Worm (Caenorhabditis elegans): ENCODE data around the gene twk-16.

The twk-16 gene

DNA sequence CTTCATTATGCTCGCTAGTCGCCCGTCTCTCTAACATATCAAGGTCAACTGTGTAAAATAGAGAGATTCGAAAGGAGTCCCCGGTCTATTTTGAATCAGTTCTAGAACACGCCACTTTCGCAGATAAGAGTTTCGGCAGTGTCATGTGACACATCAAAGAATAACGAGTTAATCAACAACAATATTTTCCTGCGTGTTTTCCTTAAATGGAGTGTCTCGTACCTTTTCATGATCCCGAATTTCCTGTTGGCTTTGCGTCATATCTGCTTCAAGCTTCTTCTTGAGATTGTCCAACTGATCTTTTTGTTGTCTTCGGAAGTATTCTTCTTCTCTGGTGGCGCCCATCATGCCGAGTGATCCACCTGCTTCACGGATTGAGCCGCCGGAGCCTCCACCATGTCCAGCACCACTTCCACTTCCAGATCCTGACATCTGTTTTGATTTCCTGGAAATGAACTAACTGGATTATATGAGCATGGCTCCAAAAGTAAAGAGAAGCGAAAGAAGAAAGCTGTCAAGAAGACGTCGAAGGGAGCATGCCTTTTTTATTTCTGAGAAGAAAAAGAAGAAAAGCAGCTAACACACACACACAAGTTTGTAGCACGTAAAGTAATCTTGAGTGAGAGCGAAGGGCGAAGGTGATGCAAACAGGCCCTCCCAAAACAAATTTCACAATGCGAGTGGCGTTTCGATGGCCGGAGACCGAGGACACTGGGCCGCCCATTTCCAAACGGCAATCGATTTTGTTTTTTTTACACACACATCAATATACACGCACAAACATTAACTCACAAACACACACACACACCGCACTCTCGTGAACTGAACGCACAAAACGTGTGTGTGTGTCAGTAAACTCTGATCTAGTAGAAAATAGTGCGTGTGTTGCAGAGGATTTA, 34.5 kb downstream of the twk-16 start (continued):
- TF ChIP-seq ceh-20 (GFP tag; IDR thresholded peaks at IDR 0.05): no peak
- TF ChIP-seq unc-62 (GFP tag; optimal IDR thresholded peaks at IDR 0.05 in 1 of 2): peak in 1 of 2 experiments; percentile 93
- no peak for TF ChIP-seq unc-62 (tag; optimal IDR thresholded peaks at IDR 0.05)
- no peak for TF ChIP-seq madf-5 (GFP tag; IDR thresholded peaks at IDR 0.05)
- TF ChIP-seq attf-4 (tag; optimal IDR thresholded peaks at IDR 0.05): no peak
- no peak for TF ChIP-seq lin-13 (GFP tag; optimal IDR thresholded peaks at IDR 0.05)
- no peak for TF ChIP-seq ZK337.2 (GFP tag; IDR thresholded peaks at IDR 0.05)
- TF ChIP-seq gei-8 (GFP tag; optimal IDR thresholded peaks at IDR 0.05): no peak
- peak; percentile 84 for TF ChIP-seq nhr-28 (tag; optimal IDR thresholded peaks at IDR 0.05)
- no peak for TF ChIP-seq duxl-1 (tag; optimal IDR thresholded peaks at IDR 0.05; ENCODE audit: poor library complexity)
- TF ChIP-seq Y5F2A.4 (GFP tag; optimal IDR thresholded peaks at IDR 0.05): no peak
- TF ChIP-seq Y105C5A.15 (GFP tag; IDR thresholded peaks at IDR 0.05): no peak
- no peak for TF ChIP-seq mxl-2 (GFP tag; conservative IDR thresholded peaks at IDR 0.05)
- TF ChIP-seq ZK546.5 (tag; optimal IDR thresholded peaks at IDR 0.05): no peak
- no peak for TF ChIP-seq nhr-76 (tag; optimal IDR thresholded peaks at IDR 0.05)
- no peak for TF ChIP-seq spr-3 (GFP tag; optimal IDR thresholded peaks at IDR 0.05)
- peak; percentile 63 for TF ChIP-seq hlh-11 (tag; optimal IDR thresholded peaks at IDR 0.05)
- no peak for TF ChIP-seq unc-130 (GFP tag; optimal IDR thresholded peaks at IDR 0.05)
- no peak for TF ChIP-seq spr-1 (tag; optimal IDR thresholded peaks at IDR 0.05)
- TF ChIP-seq T20F7.1 (GFP tag; optimal IDR thresholded peaks at IDR 0.05): no peak
- no peak for TF ChIP-seq fkh-10 (GFP tag; optimal IDR thresholded peaks at IDR 0.05)
- TF ChIP-seq Y48G9A.11 (GFP tag; IDR thresholded peaks at IDR 0.05): no peak
- TF ChIP-seq snpc-4 (tag; optimal IDR thresholded peaks at IDR 0.05): no peak
- TF ChIP-seq lir-3 (tag; optimal IDR thresholded peaks at IDR 0.05): no peak
- TF ChIP-seq Y75B8A.6 (GFP tag; IDR thresholded peaks at IDR 0.05): no peak; the same call in 1 of the 2 replicates
- no peak; the same call in 1 of the 2 replicates for TF ChIP-seq T26A8.4 (GFP tag; IDR thresholded peaks at IDR 0.05)
- TF ChIP-seq lin-39 (tag; optimal IDR thresholded peaks at IDR 0.05): no peak
- peak; percentile 35 for TF ChIP-seq nhr-102 (tag; optimal IDR thresholded peaks at IDR 0.05)
- no peak for TF ChIP-seq aly-2 (tag; optimal IDR thresholded peaks at IDR 0.05)
- no peak for TF ChIP-seq mep-1 (tag; optimal IDR thresholded peaks at IDR 0.05)
- no peak for TF ChIP-seq hmg-1.1 (GFP tag; IDR thresholded peaks at IDR 0.05)
- TF ChIP-seq aha-1 (tag): peak; percentile 89
- TF ChIP-seq nhr-6 (tag; optimal IDR thresholded peaks at IDR 0.05): no peak
- no peak; the same call in 1 of the 2 replicates for TF ChIP-seq pha-4 (GFP tag; IDR thresholded peaks at IDR 0.05)
- TF ChIP-seq pha-4 (tag; optimal IDR thresholded peaks at IDR 0.05): peak; percentile 46
- peak; percentile 24 for TF ChIP-seq mes-2 (tag; optimal IDR thresholded peaks at IDR 0.05; ENCODE audit: poor library complexity, severe bottlenecking)
- no peak for TF ChIP-seq R02D3.7 (tag; optimal IDR thresholded peaks at IDR 0.05)
- no peak for TF ChIP-seq hif-1 (tag; optimal IDR thresholded peaks at IDR 0.05)
- TF ChIP-seq nhr-237 (tag; optimal IDR thresholded peaks at IDR 0.05): no peak
- no peak for TF ChIP-seq pqm-1 (tag; optimal IDR thresholded peaks at IDR 0.05)
- TF ChIP-seq tag-97 (GFP tag; IDR thresholded peaks at IDR 0.05): no peak
- TF ChIP-seq nhr-48 (tag; optimal IDR thresholded peaks at IDR 0.05): peak; percentile 13
- no peak for TF ChIP-seq ceh-82 (tag; optimal IDR thresholded peaks at IDR 0.05)
- TF ChIP-seq zfp-2 (tag; optimal IDR thresholded peaks at IDR 0.05): no peak
- TF ChIP-seq D1046.2 (GFP tag; IDR thresholded peaks at IDR 0.05): peak; percentile 38; the same call in 1 of the 2 replicates
- no peak for TF ChIP-seq arid-1 (GFP tag; conservative IDR thresholded peaks at IDR 0.05)
- TF ChIP-seq lim-7 (GFP tag; IDR thresholded peaks at IDR 0.05): no peak
- TF ChIP-seq ztf-7 (tag; optimal IDR thresholded peaks at IDR 0.05): no peak
- TF ChIP-seq fos-1 (tag; optimal IDR thresholded peaks at IDR 0.05): no peak
- no peak for TF ChIP-seq daf-12 (tag; optimal IDR thresholded peaks at IDR 0.05)
- peak; percentile 7 for TF ChIP-seq ceh-28 (tag; optimal IDR thresholded peaks at IDR 0.05)
